Worm (Caenorhabditis elegans): ENCODE measurements around the gene shc-2.

shc-2 gene

DNA sequence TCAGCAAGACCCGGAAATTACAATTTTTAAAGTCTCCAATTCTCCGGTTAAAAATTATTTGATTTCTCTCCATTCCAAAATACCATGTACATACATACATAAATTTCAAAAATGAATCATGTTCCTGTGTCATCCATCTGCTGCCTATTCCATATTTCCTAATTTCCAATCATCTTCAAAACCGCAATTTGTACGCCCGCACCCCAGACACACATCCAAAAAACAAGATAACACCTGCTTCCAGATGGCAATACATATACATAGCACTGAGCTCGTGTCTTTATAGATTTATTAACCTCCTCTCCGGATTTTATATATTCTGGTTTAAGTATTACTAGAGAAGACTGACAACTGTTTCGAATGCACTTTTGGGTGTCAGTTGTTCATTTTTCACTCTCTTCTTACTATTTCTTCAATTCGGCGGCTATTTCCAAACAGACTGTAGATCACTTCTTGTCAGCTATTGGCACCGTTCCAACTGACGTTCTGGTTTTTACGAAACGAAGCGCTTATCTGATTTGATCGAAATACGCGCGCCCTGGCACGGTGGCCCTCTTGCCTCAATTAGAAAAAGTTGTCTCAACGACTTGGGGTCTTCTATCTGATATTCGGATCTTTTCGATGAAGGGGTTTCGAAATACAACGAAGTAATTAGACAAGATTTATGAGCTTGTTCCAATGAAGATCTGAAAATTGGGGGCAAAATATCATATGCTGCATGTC lies 12.9 kb downstream of the shc-2 start:
- TF ChIP-seq sea-1 (GFP tag; conservative IDR thresholded peaks at IDR 0.05) (no peak), ceh-36 (tag; optimal IDR thresholded peaks at IDR 0.05) (no peak), flt-1 (GFP tag; IDR thresholded peaks at IDR 0.05) (no peak)

DNA sequence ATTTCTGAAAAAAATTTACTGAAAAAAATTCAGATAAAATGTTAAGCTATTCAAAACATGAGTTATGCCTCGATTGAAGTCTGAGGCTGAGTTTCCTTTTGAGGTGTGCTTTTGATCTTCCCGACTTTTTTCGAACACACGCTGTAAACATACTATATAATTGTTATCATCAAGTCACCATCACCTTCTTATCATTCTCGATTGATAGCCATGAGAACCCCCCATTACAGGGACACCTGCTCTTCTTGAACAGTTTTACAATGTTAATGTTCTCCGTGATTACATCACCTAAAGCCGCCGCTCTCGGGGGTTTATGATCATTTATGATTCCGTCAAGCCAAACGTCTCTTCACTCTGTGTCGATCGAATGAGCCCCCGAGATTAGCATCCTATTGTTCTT lies 15.2 kb downstream of the shc-2 start:
- TF ChIP-seq ama-1 (optimal IDR thresholded peaks at IDR 0.05) = no peak
- TF ChIP-seq F13C5.2 (tag; optimal IDR thresholded peaks at IDR 0.05) = no peak
- TF ChIP-seq flt-1 (GFP tag; IDR thresholded peaks at IDR 0.05) = no peak
- TF ChIP-seq pes-1 (GFP tag; IDR thresholded peaks at IDR 0.05) = no peak
- TF ChIP-seq B0310.2 (tag; optimal IDR thresholded peaks at IDR 0.05) = no peak
- TF ChIP-seq ceh-13 (GFP tag; optimal IDR thresholded peaks at IDR 0.05) = no peak
- TF ChIP-seq sea-1 (GFP tag; conservative IDR thresholded peaks at IDR 0.05) = no peak
- no peak for TF ChIP-seq tbx-37 (GFP tag; conservative IDR thresholded peaks at IDR 0.05)
- no peak for TF ChIP-seq tra-4 (tag; optimal IDR thresholded peaks at IDR 0.05)
- no peak for TF ChIP-seq hmbx-1 (tag; optimal IDR thresholded peaks at IDR 0.05)
- TF ChIP-seq ets-7 (tag; optimal IDR thresholded peaks at IDR 0.05) = no peak
- no peak for TF ChIP-seq hnd-1 (tag; optimal IDR thresholded peaks at IDR 0.05)

DNA sequence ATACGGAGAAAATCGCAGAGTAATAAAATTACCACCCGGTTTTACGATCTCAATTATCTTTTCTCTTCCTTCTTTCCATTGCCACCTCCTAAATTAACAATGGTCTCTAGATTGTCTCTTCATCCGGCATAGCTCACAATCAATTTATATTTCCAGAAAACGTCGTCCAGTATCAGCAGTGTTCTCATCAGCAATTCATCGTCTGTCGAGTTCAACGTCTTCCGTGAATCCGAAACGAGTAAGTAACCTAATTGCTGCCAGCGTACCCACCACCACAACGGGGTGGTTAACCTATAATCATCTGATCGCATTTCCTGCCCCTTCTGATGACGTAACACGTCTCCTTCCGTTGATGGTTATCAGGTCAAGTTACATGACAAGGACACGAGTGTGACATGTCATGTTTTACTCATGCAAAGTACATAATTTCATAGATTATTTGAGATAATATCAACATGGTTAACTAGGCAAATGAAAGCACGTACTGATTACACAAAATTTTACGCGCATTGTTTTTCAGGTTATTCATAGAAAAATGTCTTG lies 17.1 kb downstream of the shc-2 start:
- TF ChIP-seq tra-4 (tag; optimal IDR thresholded peaks at IDR 0.05) = no peak
- TF ChIP-seq ceh-13 (GFP tag; optimal IDR thresholded peaks at IDR 0.05) = no peak
- no peak for TF ChIP-seq ets-7 (tag; optimal IDR thresholded peaks at IDR 0.05)
- no peak for TF ChIP-seq hmbx-1 (tag; optimal IDR thresholded peaks at IDR 0.05)
- TF ChIP-seq hmg-4 (GFP tag; optimal IDR thresholded peaks at IDR 0.05) = no peak
- no peak for TF ChIP-seq ceh-36 (tag; optimal IDR thresholded peaks at IDR 0.05)
- TF ChIP-seq hnd-1 (tag; optimal IDR thresholded peaks at IDR 0.05) = no peak
- TF ChIP-seq flt-1 (GFP tag; IDR thresholded peaks at IDR 0.05) = no peak
- no peak for TF ChIP-seq tbx-11 (GFP tag; IDR thresholded peaks at IDR 0.05)
- no peak for TF ChIP-seq F13C5.2 (tag; optimal IDR thresholded peaks at IDR 0.05)
- no peak for TF ChIP-seq scrt-1 (GFP tag; IDR thresholded peaks at IDR 0.05)
- TF ChIP-seq tbx-37 (GFP tag; conservative IDR thresholded peaks at IDR 0.05) = no peak
- no peak for TF ChIP-seq aly-1 (tag; optimal IDR thresholded peaks at IDR 0.05)
- no peak for TF ChIP-seq ama-1 (optimal IDR thresholded peaks at IDR 0.05)
- no peak for TF ChIP-seq B0310.2 (tag; optimal IDR thresholded peaks at IDR 0.05)
- no peak for TF ChIP-seq sea-1 (GFP tag; conservative IDR thresholded peaks at IDR 0.05)
- no peak for TF ChIP-seq pes-1 (GFP tag; IDR thresholded peaks at IDR 0.05)

ce11 chrII:4986664-4987063 lies 17.7 kb downstream of the shc-2 start:
- TF ChIP-seq ceh-36 (tag; optimal IDR thresholded peaks at IDR 0.05) (peak; percentile 30), scrt-1 (GFP tag; IDR thresholded peaks at IDR 0.05) (no peak)

DNA sequence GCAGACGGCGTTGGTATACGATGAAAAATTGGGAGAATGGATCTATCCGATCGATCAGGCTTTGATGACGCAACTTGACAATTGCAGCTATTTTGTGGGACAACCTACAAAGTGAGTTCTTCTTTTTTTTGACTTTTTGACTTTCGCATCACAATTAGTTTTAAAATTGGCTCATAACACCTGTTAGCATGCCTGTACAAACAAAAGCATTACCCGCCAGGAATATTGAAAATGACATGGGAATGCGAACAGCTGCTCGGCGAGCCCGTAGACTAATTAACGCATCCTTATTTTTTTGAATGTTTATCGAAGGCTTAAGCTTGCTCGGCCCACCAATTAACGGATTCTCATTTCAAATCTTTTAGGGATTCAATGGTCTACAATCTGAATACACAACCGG lies 18.3 kb downstream of the shc-2 start:
- TF ChIP-seq scrt-1 (GFP tag; IDR thresholded peaks at IDR 0.05) (no peak), flt-1 (GFP tag; IDR thresholded peaks at IDR 0.05) (no peak), tbx-11 (GFP tag; IDR thresholded peaks at IDR 0.05) (no peak), hmg-4 (GFP tag; optimal IDR thresholded peaks at IDR 0.05) (no peak)

- TF ChIP-seq scrt-1 (GFP tag; IDR thresholded peaks at IDR 0.05) (no peak), sea-1 (GFP tag; conservative IDR thresholded peaks at IDR 0.05) (no peak), B0310.2 (tag; optimal IDR thresholded peaks at IDR 0.05) (no peak), ets-7 (tag; optimal IDR thresholded peaks at IDR 0.05) (no peak), pes-1 (GFP tag; IDR thresholded peaks at IDR 0.05) (no peak), aly-1 (tag; optimal IDR thresholded peaks at IDR 0.05) (no peak), ceh-36 (tag; optimal IDR thresholded peaks at IDR 0.05) (no peak), hmbx-1 (tag; optimal IDR thresholded peaks at IDR 0.05) (no peak), F13C5.2 (tag; optimal IDR thresholded peaks at IDR 0.05) (no peak), tbx-11 (GFP tag; IDR thresholded peaks at IDR 0.05) (no peak)
Measured at ce11 chrII:4989802-4990201, 20.8 kb downstream of the shc-2 start, which contains the start of gene T27F7.12. Gene T27F7.12 (plus strand): TSS chrII:4990102.

DNA sequence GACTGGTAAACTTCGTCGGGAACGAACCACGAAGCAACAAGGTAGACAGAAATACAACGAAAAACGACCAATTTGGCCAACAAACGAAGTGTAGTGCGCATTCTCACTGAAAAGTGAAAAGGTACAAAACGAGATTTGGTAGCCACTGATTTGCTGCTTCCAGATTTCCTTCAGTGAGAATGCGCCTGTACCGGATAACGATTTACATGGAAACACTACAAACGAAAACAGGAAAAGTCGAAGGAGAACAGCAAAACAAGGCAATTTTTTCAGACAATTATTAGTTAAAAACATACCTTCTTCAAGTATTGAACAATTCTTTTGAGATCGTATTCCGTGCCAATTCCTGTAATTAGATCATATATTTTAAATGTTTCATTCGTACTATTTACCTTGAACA lies 24.0 kb downstream of the shc-2 start, which contains the start of gene pigb-1:
Gene pigb-1 (minus strand): TSS at position 101 of the 400 bp plus-strand sequence.
- no peak for TF ChIP-seq tra-4 (tag; optimal IDR thresholded peaks at IDR 0.05)
- no peak for TF ChIP-seq flt-1 (GFP tag; IDR thresholded peaks at IDR 0.05)
- TF ChIP-seq sea-1 (GFP tag; conservative IDR thresholded peaks at IDR 0.05) = no peak
- no peak for TF ChIP-seq B0310.2 (tag; optimal IDR thresholded peaks at IDR 0.05)
- TF ChIP-seq tbx-37 (GFP tag; conservative IDR thresholded peaks at IDR 0.05) = no peak
- TF ChIP-seq ceh-36 (tag; optimal IDR thresholded peaks at IDR 0.05) = no peak
- TF ChIP-seq hmg-4 (GFP tag; optimal IDR thresholded peaks at IDR 0.05) = no peak
- TF ChIP-seq ets-7 (tag; optimal IDR thresholded peaks at IDR 0.05) = no peak
- no peak for TF ChIP-seq F13C5.2 (tag; optimal IDR thresholded peaks at IDR 0.05)
- TF ChIP-seq ceh-13 (GFP tag; optimal IDR thresholded peaks at IDR 0.05) = no peak
- TF ChIP-seq aly-1 (tag; optimal IDR thresholded peaks at IDR 0.05) = no peak
- TF ChIP-seq scrt-1 (GFP tag; IDR thresholded peaks at IDR 0.05) = no peak
- TF ChIP-seq ama-1 (optimal IDR thresholded peaks at IDR 0.05) = no peak
- no peak for TF ChIP-seq hmbx-1 (tag; optimal IDR thresholded peaks at IDR 0.05)
- TF ChIP-seq pes-1 (GFP tag; IDR thresholded peaks at IDR 0.05) = no peak
- TF ChIP-seq hnd-1 (tag; optimal IDR thresholded peaks at IDR 0.05) = no peak
- no peak for TF ChIP-seq tbx-11 (GFP tag; IDR thresholded peaks at IDR 0.05)

All from whole organism, early embryonic.